Worm (Caenorhabditis elegans): ENCODE measurements around the gene nduv-2.

DNA sequence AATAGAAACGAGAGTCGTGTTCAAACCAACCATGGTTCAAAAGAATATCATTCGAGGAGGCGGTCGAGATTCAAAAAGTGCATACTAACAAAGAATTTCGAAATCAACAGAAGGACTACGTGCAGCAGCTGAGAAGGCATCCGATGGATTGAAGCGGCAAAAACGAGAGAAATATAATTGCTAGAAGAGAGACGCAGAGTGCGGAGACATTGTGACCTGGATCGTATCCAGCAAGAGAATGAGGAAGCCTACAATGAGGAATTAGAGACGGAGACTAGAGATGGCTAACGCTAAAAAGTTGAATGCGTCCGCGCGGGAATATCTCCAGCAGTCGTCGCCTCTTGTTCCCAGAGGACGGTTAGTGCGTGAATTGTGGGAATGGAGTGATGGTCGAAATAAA is 15.6 kb downstream of the nduv-2 start:
- TF ChIP-seq nhr-11 (tag; optimal IDR thresholded peaks at IDR 0.05) (no peak), hlh-30 (tag; optimal IDR thresholded peaks at IDR 0.05; ENCODE audit: insufficient read depth) (no peak), tbx-2 (tag; optimal IDR thresholded peaks at IDR 0.05) (no peak), ceh-19 (GFP tag; optimal IDR thresholded peaks at IDR 0.05) (no peak), ceh-34 (tag; optimal IDR thresholded peaks at IDR 0.05) (no peak), pha-4 (tag; optimal IDR thresholded peaks at IDR 0.05) (no peak), ceh-9 (tag; optimal IDR thresholded peaks at IDR 0.05) (no peak), eyg-1 (tag; optimal IDR thresholded peaks at IDR 0.05) (no peak), ceh-48 (tag; optimal IDR thresholded peaks at IDR 0.05) (no peak), ceh-31 (tag; optimal IDR thresholded peaks at IDR 0.05) (no peak), ama-1 (optimal IDR thresholded peaks at IDR 0.05) (no peak), npax-4 (tag; optimal IDR thresholded peaks at IDR 0.05) (no peak), elt-4 (tag; optimal IDR thresholded peaks at IDR 0.05) (no peak)
